Worm (Caenorhabditis elegans): ENCODE data around the gene frg-1.

frg-1 gene

ce11 chrIII:12951362-12952228 is 27.4 kb upstream of the frg-1 start, which contains the start of gene Y39E4A.1:
Y39E4A.1 (plus strand) TSS chrIII:12951412.
- TF ChIP-seq T22C8.4 (GFP tag; IDR thresholded peaks at IDR 0.05) (peak; percentile 87), ztf-29 (GFP tag; IDR thresholded peaks at IDR 0.05) (no peak)

- TF ChIP-seq T22C8.4 (GFP tag; IDR thresholded peaks at IDR 0.05) = peak; percentile 24
- TF ChIP-seq cog-1 (tag; optimal IDR thresholded peaks at IDR 0.05) = no peak
Measured at ce11 chrIII:12952615-12953014, 26.3 kb upstream of the frg-1 start.

- TF ChIP-seq ztf-23 (GFP tag; IDR thresholded peaks at IDR 0.05) = no peak
- TF ChIP-seq ztf-29 (GFP tag; IDR thresholded peaks at IDR 0.05) = no peak
- TF ChIP-seq T22C8.4 (GFP tag; IDR thresholded peaks at IDR 0.05) = no peak
- no peak for TF ChIP-seq flt-1 (GFP tag; IDR thresholded peaks at IDR 0.05)
- TF ChIP-seq med-1 (GFP tag; optimal IDR thresholded peaks at IDR 0.05; ENCODE audit: insufficient read depth) = no peak
- no peak for TF ChIP-seq ref-1 (GFP tag; conservative IDR thresholded peaks at IDR 0.05)
- TF ChIP-seq klf-2 (GFP tag; conservative IDR thresholded peaks at IDR 0.05) = no peak
Measured at ce11 chrIII:12959286-12959685, 19.7 kb upstream of the frg-1 start.

- TF ChIP-seq cog-1 (tag; optimal IDR thresholded peaks at IDR 0.05) (no peak), flt-1 (GFP tag; IDR thresholded peaks at IDR 0.05) (no peak), med-1 (GFP tag; optimal IDR thresholded peaks at IDR 0.05; ENCODE audit: insufficient read depth) (no peak), ref-1 (GFP tag; conservative IDR thresholded peaks at IDR 0.05) (no peak), T22C8.4 (GFP tag; IDR thresholded peaks at IDR 0.05) (no peak), ztf-23 (GFP tag; IDR thresholded peaks at IDR 0.05) (no peak), tab-1 (GFP tag; IDR thresholded peaks at IDR 0.05) (no peak)
Measured at ce11 chrIII:12960705-12961104, 18.3 kb upstream of the frg-1 start.

- TF ChIP-seq T22C8.4 (GFP tag; IDR thresholded peaks at IDR 0.05) (no peak), cog-1 (tag; optimal IDR thresholded peaks at IDR 0.05) (no peak), med-1 (GFP tag; optimal IDR thresholded peaks at IDR 0.05; ENCODE audit: insufficient read depth) (no peak), klf-2 (GFP tag; conservative IDR thresholded peaks at IDR 0.05) (no peak), flt-1 (GFP tag; IDR thresholded peaks at IDR 0.05) (no peak), ztf-29 (GFP tag; IDR thresholded peaks at IDR 0.05) (no peak), tab-1 (GFP tag; IDR thresholded peaks at IDR 0.05) (no peak), ztf-23 (GFP tag; IDR thresholded peaks at IDR 0.05) (no peak), ref-1 (GFP tag; conservative IDR thresholded peaks at IDR 0.05) (no peak)
Measured at ce11 chrIII:12966895-12967294, 12.1 kb upstream of the frg-1 start, which contains the start of gene ttm-1. ttm-1 (minus strand) TSS chrIII:12966995.

- TF ChIP-seq T22C8.4 (GFP tag; IDR thresholded peaks at IDR 0.05) = peak; percentile 66; the same call in 1 of the 2 replicates
- TF ChIP-seq ref-1 (GFP tag; conservative IDR thresholded peaks at IDR 0.05) = no peak
Measured at ce11 chrIII:12967437-12968043, 11.4 kb upstream of the frg-1 start.

- TF ChIP-seq T22C8.4 (GFP tag; IDR thresholded peaks at IDR 0.05) (no peak), ztf-29 (GFP tag; IDR thresholded peaks at IDR 0.05) (no peak), tab-1 (GFP tag; IDR thresholded peaks at IDR 0.05) (no peak), flt-1 (GFP tag; IDR thresholded peaks at IDR 0.05) (no peak), med-1 (GFP tag; optimal IDR thresholded peaks at IDR 0.05; ENCODE audit: insufficient read depth) (no peak), klf-2 (GFP tag; conservative IDR thresholded peaks at IDR 0.05) (no peak), cog-1 (tag; optimal IDR thresholded peaks at IDR 0.05) (no peak)
Measured at ce11 chrIII:12968330-12968729, 10.6 kb upstream of the frg-1 start.

- TF ChIP-seq ref-1 (GFP tag; conservative IDR thresholded peaks at IDR 0.05) (no peak), ztf-23 (GFP tag; IDR thresholded peaks at IDR 0.05) (no peak), med-1 (GFP tag; optimal IDR thresholded peaks at IDR 0.05; ENCODE audit: insufficient read depth) (no peak)
Measured at ce11 chrIII:12971828-12972379, 7.1 kb upstream of the frg-1 start.

ce11 chrIII:12972398-12972797 is 6.6 kb upstream of the frg-1 start, which contains the start of gene bckd-1A:
bckd-1A (minus strand) TSS chrIII:12972498.
- TF ChIP-seq klf-2 (GFP tag; conservative IDR thresholded peaks at IDR 0.05) (no peak), tab-1 (GFP tag; IDR thresholded peaks at IDR 0.05) (no peak), flt-1 (GFP tag; IDR thresholded peaks at IDR 0.05) (no peak), ztf-29 (GFP tag; IDR thresholded peaks at IDR 0.05) (no peak), T22C8.4 (GFP tag; IDR thresholded peaks at IDR 0.05) (no peak), ref-1 (GFP tag; conservative IDR thresholded peaks at IDR 0.05) (no peak), med-1 (GFP tag; optimal IDR thresholded peaks at IDR 0.05; ENCODE audit: insufficient read depth) (no peak), cog-1 (tag; optimal IDR thresholded peaks at IDR 0.05) (no peak), ztf-23 (GFP tag; IDR thresholded peaks at IDR 0.05) (no peak)

ce11 chrIII:12977559-12977958 is 1.4 kb upstream of the frg-1 start, which contains the start of gene ZK1010.2:
ZK1010.2 (minus strand) TSS chrIII:12977862.
- TF ChIP-seq ztf-29 (GFP tag; IDR thresholded peaks at IDR 0.05) = no peak
- no peak for TF ChIP-seq T22C8.4 (GFP tag; IDR thresholded peaks at IDR 0.05)
- no peak for TF ChIP-seq cog-1 (tag; optimal IDR thresholded peaks at IDR 0.05)
- no peak for TF ChIP-seq med-1 (GFP tag; optimal IDR thresholded peaks at IDR 0.05; ENCODE audit: insufficient read depth)
- TF ChIP-seq ref-1 (GFP tag; conservative IDR thresholded peaks at IDR 0.05) = no peak
- TF ChIP-seq tab-1 (GFP tag; IDR thresholded peaks at IDR 0.05) = no peak
- no peak for TF ChIP-seq klf-2 (GFP tag; conservative IDR thresholded peaks at IDR 0.05)
- no peak for TF ChIP-seq ztf-23 (GFP tag; IDR thresholded peaks at IDR 0.05)
- no peak for TF ChIP-seq flt-1 (GFP tag; IDR thresholded peaks at IDR 0.05)

Data from whole organism, midembryonic.